Worm (Caenorhabditis elegans) whole organism, L3 larva: ENCODE results near the gene vmo-1.

Experiments
- R02D3.7 ChIP-seq: fragments of 150-350 bp; optimal IDR thresholded peaks from 2 replicates; lab custom pipeline; 2014; ENCODE audit warnings: missing biosample characterization, missing genetic modification characterization
- ZK546.5 ChIP-seq: sonication (generic microtip); optimal IDR thresholded peaks from 2 replicates; lab custom pipeline; 2017; ENCODE audit warnings: missing biosample characterization, missing genetic modification characterization
- aly-2 ChIP-seq: fragments of 150-350 bp; optimal IDR thresholded peaks from 2 replicates; lab custom pipeline; 2014; ENCODE audit warnings: missing biosample characterization, missing genetic modification characterization
- ama-1 ChIP-seq: fragments of 150-350 bp; optimal IDR thresholded peaks from 2 replicates; lab custom pipeline; 2018
- ceh-16 ChIP-seq: sonication (generic microtip); optimal IDR thresholded peaks from 2 replicates; lab custom pipeline; 2017; ENCODE audit warnings: missing biosample characterization, missing genetic modification characterization
- ceh-28 ChIP-seq: fragments of 150-350 bp; optimal IDR thresholded peaks from 2 replicates; lab custom pipeline; 2014; ENCODE audit warnings: missing biosample characterization, missing genetic modification reagents, missing genetic modification characterization
- ceh-82 ChIP-seq: fragments of 150-350 bp; optimal IDR thresholded peaks from 2 replicates; lab custom pipeline; 2014; ENCODE audit warnings: missing biosample characterization, missing genetic modification characterization
- ceh-9 ChIP-seq: sonication (generic microtip); optimal IDR thresholded peaks from 2 replicates; lab custom pipeline; 2018; ENCODE audit warnings: missing biosample characterization, missing genetic modification characterization
- daf-12 ChIP-seq: fragments of 150-350 bp; optimal IDR thresholded peaks from 2 replicates; lab custom pipeline; 2014; ENCODE audit warnings: missing biosample characterization, missing genetic modification reagents, missing genetic modification characterization
- egl-27 ChIP-seq: sonication (generic microtip); optimal IDR thresholded peaks from 4 replicates; lab custom pipeline; 2017; ENCODE audit warnings: missing biosample characterization, missing genetic modification reagents, missing genetic modification characterization
- egl-5 ChIP-seq: fragments of 150-350 bp; optimal IDR thresholded peaks from 2 replicates; lab custom pipeline; 2017; ENCODE audit warnings: missing biosample characterization, missing genetic modification reagents, missing genetic modification characterization, inconsistent platforms
- elt-1 ChIP-seq: fragments of 150-350 bp; optimal IDR thresholded peaks from 2 replicates; lab custom pipeline; 2014; ENCODE audit warnings: missing biosample characterization, missing genetic modification characterization
- elt-2 ChIP-seq: sonication (generic microtip); optimal IDR thresholded peaks from 2 replicates; lab custom pipeline; 2016; ENCODE audit warnings: missing genetic modification reagents, mild to moderate bottlenecking, missing genetic modification characterization, missing compliant biosample characterization
- elt-3 ChIP-seq, 3 experiments: fragments of 150-350 bp in 1 of 3; sonication (generic microtip) in 2 of 3; optimal IDR thresholded peaks; 2 replicates in 2 of 3; 4 replicates in 1 of 3; lab custom pipeline; 2014 to 2017; ENCODE audit warnings: missing biosample characterization in 3 of 3, missing genetic modification characterization in 3 of 3
- eor-1 ChIP-seq, 2 experiments: fragments of 150-350 bp; optimal IDR thresholded peaks; 2 replicates each; lab custom pipeline; 2014 to 2018; ENCODE audit warnings: missing biosample characterization in 2 of 2, missing genetic modification characterization in 2 of 2
- fkh-10 ChIP-seq: sonication (generic microtip); optimal IDR thresholded peaks from 2 replicates; lab custom pipeline; 2017; ENCODE audit warnings: missing biosample characterization, missing genetic modification reagents, missing genetic modification characterization
- fkh-2 ChIP-seq: fragments of 150-350 bp; optimal IDR thresholded peaks from 2 replicates; lab custom pipeline; 2014; ENCODE audit warnings: missing biosample characterization, missing genetic modification reagents, missing genetic modification characterization
- fos-1 ChIP-seq: fragments of 150-350 bp; optimal IDR thresholded peaks from 2 replicates; lab custom pipeline; 2014; ENCODE audit warnings: missing biosample characterization, missing genetic modification characterization
- hmg-11 ChIP-seq: sonication (generic microtip); optimal IDR thresholded peaks from 2 replicates; lab custom pipeline; 2016; ENCODE audit warnings: missing genetic modification characterization, missing compliant biosample characterization
- jun-1 ChIP-seq: fragments of 150-350 bp; optimal IDR thresholded peaks from 2 replicates; lab custom pipeline; 2014; ENCODE audit warnings: missing biosample characterization, missing genetic modification reagents, missing genetic modification characterization
- lin-15B ChIP-seq: fragments of 150-350 bp; optimal IDR thresholded peaks from 2 replicates; lab custom pipeline; 2014; ENCODE audit warnings: missing biosample characterization, missing genetic modification characterization
- lin-39 ChIP-seq: fragments of 150-350 bp; optimal IDR thresholded peaks from 2 replicates; lab custom pipeline; 2018; ENCODE audit warnings: missing biosample characterization, missing genetic modification reagents, missing genetic modification characterization
- lsy-12 ChIP-seq: sonication (generic microtip); optimal IDR thresholded peaks from 2 replicates; lab custom pipeline; 2016; ENCODE audit warnings: mild to moderate bottlenecking, missing genetic modification characterization, missing compliant biosample characterization
- mdl-1 ChIP-seq: fragments of 150-350 bp; optimal IDR thresholded peaks from 2 replicates; lab custom pipeline; 2014; ENCODE audit warnings: missing biosample characterization, missing genetic modification characterization
- mml-1 ChIP-seq: fragments of 150-350 bp; sonication (generic microtip); optimal IDR thresholded peaks from 3 replicates; lab custom pipeline; 2014; ENCODE audit warnings: missing biosample characterization, missing genetic modification characterization
- nfya-1 ChIP-seq: sonication (generic microtip); optimal IDR thresholded peaks from 2 replicates; lab custom pipeline; 2017; ENCODE audit warnings: missing genetic modification characterization, mild to moderate bottlenecking, missing compliant biosample characterization, antibody characterized with exemption, moderate library complexity; ENCODE audit not compliant: insufficient read depth
- nhr-11 ChIP-seq: fragments of 150-350 bp; optimal IDR thresholded peaks from 2 replicates; lab custom pipeline; 2014; ENCODE audit warnings: missing biosample characterization, missing genetic modification characterization
- nhr-12 ChIP-seq: fragments of 150-350 bp; optimal IDR thresholded peaks from 2 replicates; lab custom pipeline; 2014; ENCODE audit warnings: missing biosample characterization, missing genetic modification characterization
- nhr-23 ChIP-seq: fragments of 150-350 bp; optimal IDR thresholded peaks from 2 replicates; lab custom pipeline; 2014; ENCODE audit warnings: missing biosample characterization, missing genetic modification reagents, missing genetic modification characterization
- nhr-237 ChIP-seq: fragments of 150-350 bp; optimal IDR thresholded peaks from 2 replicates; lab custom pipeline; 2014; ENCODE audit warnings: missing biosample characterization, missing genetic modification characterization
- nhr-25 ChIP-seq: sonication (generic microtip); optimal IDR thresholded peaks from 2 replicates; lab custom pipeline; 2017; ENCODE audit warnings: missing biosample characterization, missing genetic modification characterization
- nhr-28 ChIP-seq: fragments of 150-350 bp; optimal IDR thresholded peaks from 2 replicates; lab custom pipeline; 2014; ENCODE audit warnings: missing biosample characterization, missing genetic modification characterization
- nhr-43 ChIP-seq: sonication (generic microtip); optimal IDR thresholded peaks from 2 replicates; lab custom pipeline; 2016; ENCODE audit warnings: mild to moderate bottlenecking, missing genetic modification characterization, missing compliant biosample characterization; ENCODE audit not compliant: poor library complexity, severe bottlenecking
- nhr-67 ChIP-seq: fragments of 150-350 bp; optimal IDR thresholded peaks from 2 replicates; lab custom pipeline; 2014; ENCODE audit warnings: missing biosample characterization, missing genetic modification characterization
- nhr-76 ChIP-seq: fragments of 150-350 bp; sonication (generic microtip); optimal IDR thresholded peaks from 5 replicates; lab custom pipeline; 2014; ENCODE audit warnings: missing biosample characterization, missing genetic modification characterization
- nhr-77 ChIP-seq: fragments of 150-350 bp; optimal IDR thresholded peaks from 2 replicates; lab custom pipeline; 2014; ENCODE audit warnings: missing biosample characterization, missing genetic modification characterization
- pha-4 ChIP-seq: fragments of 150-350 bp; optimal IDR thresholded peaks from 2 replicates; lab custom pipeline; 2014; ENCODE audit warnings: missing biosample characterization, missing genetic modification reagents, missing genetic modification characterization
- pqm-1 ChIP-seq: fragments of 150-350 bp; optimal IDR thresholded peaks from 2 replicates; lab custom pipeline; 2017; ENCODE audit warnings: missing biosample characterization, missing genetic modification characterization, inconsistent platforms
- sea-2 ChIP-seq: fragments of 150-350 bp; sonication (generic microtip); optimal IDR thresholded peaks from 4 replicates; lab custom pipeline; 2014; ENCODE audit warnings: missing biosample characterization, missing genetic modification reagents, missing genetic modification characterization
- skn-1 ChIP-seq: fragments of 150-350 bp; optimal IDR thresholded peaks from 2 replicates; lab custom pipeline; 2014; ENCODE audit warnings: missing biosample characterization, missing genetic modification characterization
- snpc-4 ChIP-seq: fragments of 150-350 bp; optimal IDR thresholded peaks from 2 replicates; lab custom pipeline; 2014; ENCODE audit warnings: missing biosample characterization, missing genetic modification characterization
- tbx-2 ChIP-seq: sonication (generic microtip); optimal IDR thresholded peaks from 2 replicates; lab custom pipeline; 2016; ENCODE audit warnings: mild to moderate bottlenecking, missing genetic modification characterization, missing compliant biosample characterization
- unc-39 ChIP-seq: sonication (generic microtip); optimal IDR thresholded peaks from 4 replicates; lab custom pipeline; 2017; ENCODE audit warnings: missing biosample characterization, missing genetic modification characterization
- unc-62 ChIP-seq: fragments of 150-350 bp; sonication (generic microtip); optimal IDR thresholded peaks from 4 replicates; lab custom pipeline; 2014; ENCODE audit warnings: missing biosample characterization, missing genetic modification reagents, missing genetic modification characterization
- zag-1 ChIP-seq: fragments of 150-350 bp; optimal IDR thresholded peaks from 2 replicates; lab custom pipeline; 2014; ENCODE audit warnings: missing biosample characterization, missing genetic modification characterization
- ztf-11 ChIP-seq: fragments of 150-350 bp; optimal IDR thresholded peaks from 2 replicates; lab custom pipeline; 2014; ENCODE audit warnings: missing biosample characterization, missing genetic modification characterization
- ztf-4 ChIP-seq: fragments of 150-350 bp; optimal IDR thresholded peaks from 2 replicates; lab custom pipeline; 2014; ENCODE audit warnings: missing biosample characterization, missing genetic modification characterization

Gene vmo-1

DNA sequence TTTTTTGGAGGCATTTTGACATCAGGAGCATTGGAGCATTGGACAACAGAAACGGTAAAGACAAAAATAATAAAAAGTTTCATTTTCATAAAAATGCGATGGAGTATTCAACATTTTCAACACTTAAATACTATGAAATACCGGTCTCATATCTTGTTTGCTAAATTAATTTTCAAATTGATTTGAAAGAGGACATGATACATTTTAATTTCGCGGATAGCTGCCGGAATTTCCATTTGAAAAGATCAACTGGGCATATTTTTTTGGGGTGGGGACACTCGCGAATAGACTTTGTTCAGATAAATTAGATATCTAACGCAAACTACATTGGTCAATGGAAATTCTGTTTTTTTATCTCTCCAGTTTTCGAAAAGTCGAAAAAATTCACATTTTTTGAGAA, 41.9 kb upstream of the vmo-1 start, which contains the start of gene F26F2.10:
TSS of gene F26F2.10 (minus strand) at position 101 of the 400 bp plus-strand sequence.
- TF ChIP-seq ceh-9 (tag; lab: Kevin White, UChicago) (no peak), nhr-11 (tag; lab: Kevin White, UChicago) (no peak), unc-39 (tag; lab: Kevin White, UChicago) (no peak), skn-1 (tag; lab: Kevin White, UChicago) (no peak), egl-5 (tag; lab: Kevin White, UChicago) (no peak), R02D3.7 (tag; lab: Kevin White, UChicago) (no peak), nhr-28 (tag; lab: Kevin White, UChicago) (no peak), nhr-237 (tag; lab: Kevin White, UChicago) (no peak), ama-1 (lab: Kevin White, UChicago) (no peak), fkh-10 (GFP tag; lab: Kevin White, UChicago) (no peak), pha-4 (tag; lab: Kevin White, UChicago) (no peak), ztf-11 (tag; lab: Kevin White, UChicago) (no peak), ceh-28 (no peak), elt-2 (no peak)

ce11 chrV:20580511-20581040, 27.7 kb upstream of the vmo-1 start, which contains the start of gene F26F2.7:
Gene F26F2.7 (plus strand): TSS chrV:20580990.
- TF ChIP-seq ceh-28, result peak; percentile 60
- peak; percentile 83 for TF ChIP-seq hmg-11
- TF ChIP-seq sea-2 (GFP tag; lab: Kevin White, UChicago), result no peak
- no peak for TF ChIP-seq elt-3 (tag; optimal IDR thresholded peaks at IDR 0.05; lab: Kevin White, UChicago)
- no peak for TF ChIP-seq unc-62 (GFP tag; lab: Kevin White, UChicago)
- TF ChIP-seq lin-15B (tag; lab: Kevin White, UChicago), result peak; percentile 56
- TF ChIP-seq egl-5 (tag; lab: Kevin White, UChicago), result peak; percentile 71
- peak; percentile 90 for TF ChIP-seq snpc-4 (tag; lab: Kevin White, UChicago)
- no peak for TF ChIP-seq daf-12
- TF ChIP-seq nhr-76 (tag; lab: Kevin White, UChicago), result no peak
- TF ChIP-seq nhr-237 (tag; lab: Kevin White, UChicago), result no peak
- TF ChIP-seq skn-1 (tag; lab: Kevin White, UChicago), result no peak
- no peak for TF ChIP-seq nhr-67 (tag; lab: Kevin White, UChicago)
- peak; percentile 27 for TF ChIP-seq lin-39 (tag; lab: Kevin White, UChicago)
- TF ChIP-seq nhr-77 (tag; lab: Kevin White, UChicago), result no peak
- peak; percentile 80 for TF ChIP-seq elt-2
- TF ChIP-seq nhr-12 (tag; lab: Kevin White, UChicago), result no peak
- TF ChIP-seq jun-1, result peak; percentile 72
- no peak for TF ChIP-seq aly-2 (tag; lab: Kevin White, UChicago)
- TF ChIP-seq elt-1 (tag; lab: Kevin White, UChicago), result no peak
- no peak for TF ChIP-seq ceh-9 (tag; lab: Kevin White, UChicago)
- peak; percentile 34 for TF ChIP-seq fkh-10 (GFP tag; lab: Kevin White, UChicago)
- TF ChIP-seq R02D3.7 (tag; lab: Kevin White, UChicago), result peak; percentile 50
- no peak for TF ChIP-seq mml-1 (tag; lab: Kevin White, UChicago)
- no peak for TF ChIP-seq nhr-25
- no peak for TF ChIP-seq zag-1 (tag; lab: Kevin White, UChicago)
- TF ChIP-seq nhr-23, result peak; percentile 50
- no peak for TF ChIP-seq ztf-11 (tag; lab: Kevin White, UChicago)
- TF ChIP-seq nfya-1, result peak; percentile 82
- TF ChIP-seq unc-39 (tag; lab: Kevin White, UChicago), result no peak
- peak; percentile 54 for TF ChIP-seq nhr-43 (tag; lab: Kevin White, UChicago)
- no peak for TF ChIP-seq eor-1 (tag; optimal IDR thresholded peaks at IDR 0.05; lab: Kevin White, UChicago)
- TF ChIP-seq fkh-2, result no peak
- peak; percentile 83 for TF ChIP-seq pha-4 (tag; lab: Kevin White, UChicago)
- no peak for TF ChIP-seq ceh-16 (tag; lab: Kevin White, UChicago)
- no peak for TF ChIP-seq ceh-82 (tag; lab: Kevin White, UChicago)
- TF ChIP-seq ama-1 (lab: Kevin White, UChicago), result no peak
- peak; percentile 51 for TF ChIP-seq lsy-12 (tag; lab: Kevin White, UChicago)
- no peak for TF ChIP-seq nhr-28 (tag; lab: Kevin White, UChicago)
- peak; percentile 65 for TF ChIP-seq tbx-2 (tag; lab: Kevin White, UChicago)
- TF ChIP-seq nhr-11 (tag; lab: Kevin White, UChicago), result no peak
- peak; percentile 17 for TF ChIP-seq mdl-1
- TF ChIP-seq ztf-4, result no peak
- TF ChIP-seq pqm-1 (tag; lab: Kevin White, UChicago), result peak; percentile 10
- no peak for TF ChIP-seq ZK546.5 (tag; lab: Kevin White, UChicago)
- peak; percentile 35 for TF ChIP-seq egl-27 (tag; lab: Kevin White, UChicago)
- TF ChIP-seq fos-1 (tag; lab: Kevin White, UChicago), result no peak
- TF ChIP-seq, all 47 proteins: peak for 19
